Worm (Caenorhabditis elegans) whole organism, L2 larva: Measurements from ENCODE around the gene M153.5.

Experiments
- C34F6.9 ChIP-seq: fragments of 150-350 bp; optimal IDR thresholded peaks from 2 replicates; lab custom pipeline; 2014; ENCODE audit warnings: missing biosample characterization, missing genetic modification characterization
- F13H6.1 ChIP-seq: sonication (generic microtip); optimal IDR thresholded peaks from 2 replicates; lab custom pipeline; 2016; ENCODE audit warnings: missing genetic modification characterization, missing compliant biosample characterization
- R02D3.7 ChIP-seq: fragments of 150-350 bp; optimal IDR thresholded peaks from 2 replicates; lab custom pipeline; 2014; ENCODE audit warnings: missing biosample characterization, missing genetic modification characterization
- Y55F3AM.14 ChIP-seq: fragments of 200-800 bp; sonication (Bioruptor generic); optimal IDR thresholded peaks from 2 replicates; lab custom pipeline; 2018; ENCODE audit warnings: mild to moderate bottlenecking, missing genetic modification characterization, missing compliant biosample characterization
- alr-1 ChIP-seq: fragments of 150-350 bp; optimal IDR thresholded peaks from 2 replicates; lab custom pipeline; 2014; ENCODE audit warnings: missing biosample characterization, missing genetic modification characterization
- aly-2 ChIP-seq: fragments of 150-350 bp; optimal IDR thresholded peaks from 2 replicates; lab custom pipeline; 2014; ENCODE audit warnings: missing biosample characterization, missing genetic modification characterization
- ama-1 ChIP-seq: fragments of 150-350 bp; optimal IDR thresholded peaks from 2 replicates; lab custom pipeline; 2018; ENCODE audit warnings: inconsistent platforms
- blmp-1 ChIP-seq: sonication (generic microtip); optimal IDR thresholded peaks from 2 replicates; lab custom pipeline; 2017; ENCODE audit warnings: missing genetic modification characterization, mild to moderate bottlenecking, missing compliant biosample characterization, antibody characterized with exemption, moderate library complexity; ENCODE audit not compliant: insufficient read depth
- ceh-16 ChIP-seq: fragments of 150-350 bp; optimal IDR thresholded peaks from 2 replicates; lab custom pipeline; 2014; ENCODE audit warnings: missing biosample characterization, missing genetic modification characterization
- ceh-82 ChIP-seq: fragments of 150-350 bp; optimal IDR thresholded peaks from 2 replicates; lab custom pipeline; 2014; ENCODE audit warnings: missing biosample characterization, missing genetic modification characterization
- dmd-4 ChIP-seq: sonication (generic microtip); optimal IDR thresholded peaks from 2 replicates; lab custom pipeline; 2017; ENCODE audit warnings: missing biosample characterization, missing genetic modification characterization
- egl-27 ChIP-seq: sonication (generic microtip); optimal IDR thresholded peaks from 3 replicates; lab custom pipeline; 2017; ENCODE audit warnings: missing biosample characterization, missing genetic modification reagents, missing genetic modification characterization
- gmeb-1 ChIP-seq: fragments of 150-350 bp; optimal IDR thresholded peaks from 2 replicates; lab custom pipeline; 2014; ENCODE audit warnings: missing biosample characterization, missing genetic modification characterization
- lin-11 ChIP-seq: fragments of 150-350 bp; sonication (generic microtip); optimal IDR thresholded peaks from 2 replicates; lab custom pipeline; 2014; ENCODE audit warnings: missing biosample characterization, missing genetic modification characterization, inconsistent platforms, mixed read lengths
- lin-13 ChIP-seq: fragments of 150-350 bp; optimal IDR thresholded peaks from 2 replicates; lab custom pipeline; 2014; ENCODE audit warnings: missing biosample characterization, missing genetic modification reagents, missing genetic modification characterization
- lin-39 ChIP-seq: fragments of 150-350 bp; optimal IDR thresholded peaks from 2 replicates; lab custom pipeline; 2014; ENCODE audit warnings: missing biosample characterization, missing genetic modification reagents, missing genetic modification characterization
- mab-5 ChIP-seq: fragments of 150-350 bp; optimal IDR thresholded peaks from 2 replicates; lab custom pipeline; 2014; ENCODE audit warnings: missing biosample characterization, missing genetic modification characterization
- mbf-1 ChIP-seq: sonication (generic microtip); optimal IDR thresholded peaks from 2 replicates; lab custom pipeline; 2017; ENCODE audit warnings: missing biosample characterization, missing genetic modification characterization
- mdl-1 ChIP-seq, 2 experiments: fragments of 150-350 bp in 1 of 2; sonication (generic microtip) in 1 of 2; optimal IDR thresholded peaks; 2 replicates each; lab custom pipeline; 2017; ENCODE audit warnings: missing biosample characterization in 2 of 2, missing genetic modification characterization in 2 of 2
- nhr-11 ChIP-seq: fragments of 150-350 bp; optimal IDR thresholded peaks from 2 replicates; lab custom pipeline; 2014; ENCODE audit warnings: missing biosample characterization, missing genetic modification characterization
- nhr-12 ChIP-seq: fragments of 150-350 bp; optimal IDR thresholded peaks from 2 replicates; lab custom pipeline; 2014; ENCODE audit warnings: missing biosample characterization, missing genetic modification characterization
- nhr-129 ChIP-seq: fragments of 150-350 bp; optimal IDR thresholded peaks from 2 replicates; lab custom pipeline; 2014; ENCODE audit warnings: missing biosample characterization, missing genetic modification characterization
- nhr-23 ChIP-seq: fragments of 150-350 bp; optimal IDR thresholded peaks from 2 replicates; lab custom pipeline; 2014; ENCODE audit warnings: missing biosample characterization, missing genetic modification reagents, missing genetic modification characterization
- nhr-237 ChIP-seq: fragments of 150-350 bp; optimal IDR thresholded peaks from 2 replicates; lab custom pipeline; 2014; ENCODE audit warnings: missing biosample characterization, missing genetic modification characterization
- nhr-25 ChIP-seq: fragments of 150-350 bp; sonication (generic microtip); optimal IDR thresholded peaks from 3 replicates; lab custom pipeline; 2014; ENCODE audit warnings: missing biosample characterization, missing genetic modification characterization
- nhr-6 ChIP-seq: fragments of 150-350 bp; optimal IDR thresholded peaks from 2 replicates; lab custom pipeline; 2014; ENCODE audit warnings: missing biosample characterization, missing genetic modification characterization
- nhr-77 ChIP-seq: fragments of 150-350 bp; optimal IDR thresholded peaks from 2 replicates; lab custom pipeline; 2014; ENCODE audit warnings: missing biosample characterization, missing genetic modification characterization
- peb-1 ChIP-seq: fragments of 150-350 bp; optimal IDR thresholded peaks from 2 replicates; lab custom pipeline; 2014; ENCODE audit warnings: missing biosample characterization, missing genetic modification characterization
- sem-4 ChIP-seq: fragments of 150-350 bp; optimal IDR thresholded peaks from 2 replicates; lab custom pipeline; 2014; ENCODE audit warnings: missing biosample characterization, missing genetic modification reagents, missing genetic modification characterization
- sma-3 ChIP-seq: sonication (generic microtip); optimal IDR thresholded peaks from 2 replicates; lab custom pipeline; 2016; ENCODE audit warnings: missing genetic modification reagents, missing genetic modification characterization, missing compliant biosample characterization
- sma-9 ChIP-seq, 2 experiments: fragments of 150-350 bp in 1 of 2; sonication (generic microtip) in 1 of 2; optimal IDR thresholded peaks; 2 replicates each; lab custom pipeline; 2014 to 2016; ENCODE audit warnings: missing genetic modification characterization in 2 of 2, mild to moderate bottlenecking in 1 of 2, missing biosample characterization in 1 of 2, missing compliant biosample characterization in 1 of 2, missing genetic modification reagents in 1 of 2, moderate library complexity in 1 of 2
- snpc-4 ChIP-seq: fragments of 150-350 bp; optimal IDR thresholded peaks from 2 replicates; lab custom pipeline; 2014; ENCODE audit warnings: missing biosample characterization, missing genetic modification characterization
- unc-39 ChIP-seq: fragments of 150-350 bp; optimal IDR thresholded peaks from 2 replicates; lab custom pipeline; 2014; ENCODE audit warnings: missing biosample characterization, missing genetic modification characterization
- unc-55 ChIP-seq: fragments of 150-350 bp; sonication (generic microtip); optimal IDR thresholded peaks from 3 replicates; lab custom pipeline; 2014; ENCODE audit warnings: missing biosample characterization, missing genetic modification reagents, missing genetic modification characterization
- unc-62 ChIP-seq: fragments of 150-350 bp; optimal IDR thresholded peaks from 2 replicates; lab custom pipeline; 2014; ENCODE audit warnings: missing biosample characterization, missing genetic modification reagents, missing genetic modification characterization
- zag-1 ChIP-seq: fragments of 150-350 bp; optimal IDR thresholded peaks from 2 replicates; lab custom pipeline; 2014; ENCODE audit warnings: missing biosample characterization, missing genetic modification characterization
- ztf-1 ChIP-seq: fragments of 200-800 bp; sonication (Bioruptor generic); conservative IDR thresholded peaks from 2 replicates; pipeline ENCODE4 v1.3.6; 2022; ENCODE audit warnings: missing genetic modification characterization, missing compliant biosample characterization
- ztf-4 ChIP-seq: fragments of 150-350 bp; optimal IDR thresholded peaks from 2 replicates; lab custom pipeline; 2014; ENCODE audit warnings: missing biosample characterization, missing genetic modification characterization

M153.5 gene

DNA sequence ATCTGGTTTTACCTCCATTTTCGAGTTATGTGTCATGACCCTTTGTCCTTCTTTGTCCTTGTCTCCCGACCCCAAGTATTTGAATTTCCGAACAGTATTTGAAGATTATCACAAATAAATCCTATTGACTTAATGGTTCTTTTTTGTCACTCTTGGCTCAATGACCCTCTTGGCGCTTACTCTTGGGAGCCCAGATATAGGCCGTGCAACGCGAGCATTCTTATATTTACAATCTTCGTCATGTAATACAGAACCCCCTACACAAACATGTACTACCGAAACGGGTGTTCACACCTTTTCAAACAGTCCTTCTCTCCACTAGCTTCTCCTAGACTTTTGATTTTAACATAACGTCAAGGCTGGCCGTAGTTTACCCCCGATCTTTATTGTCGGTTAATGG lies at the start of gene M153.5:
M153.5 (plus strand) TSS at position 301 of the 400 bp plus-strand sequence.
- TF ChIP-seq unc-39 (tag; lab: Kevin White, UChicago) (no peak), lin-11 (no peak), ztf-4 (no peak), sma-9 (GFP tag; optimal IDR thresholded peaks at IDR 0.05; lab: Kevin White, UChicago) (no peak), sma-9 (tag; optimal IDR thresholded peaks at IDR 0.05; lab: Kevin White, UChicago) (no peak), aly-2 (tag; lab: Kevin White, UChicago) (no peak), F13H6.1 (tag; lab: Kevin White, UChicago) (no peak), snpc-4 (no peak), gmeb-1 (no peak), alr-1 (tag; lab: Kevin White, UChicago) (no peak), nhr-6 (tag; lab: Kevin White, UChicago) (no peak), egl-27 (tag; lab: Kevin White, UChicago) (no peak), unc-62 (no peak), peb-1 (tag; lab: Kevin White, UChicago) (no peak), mbf-1 (no peak)
- TF ChIP-seq, all 48 proteins: peak for 0

DNA sequence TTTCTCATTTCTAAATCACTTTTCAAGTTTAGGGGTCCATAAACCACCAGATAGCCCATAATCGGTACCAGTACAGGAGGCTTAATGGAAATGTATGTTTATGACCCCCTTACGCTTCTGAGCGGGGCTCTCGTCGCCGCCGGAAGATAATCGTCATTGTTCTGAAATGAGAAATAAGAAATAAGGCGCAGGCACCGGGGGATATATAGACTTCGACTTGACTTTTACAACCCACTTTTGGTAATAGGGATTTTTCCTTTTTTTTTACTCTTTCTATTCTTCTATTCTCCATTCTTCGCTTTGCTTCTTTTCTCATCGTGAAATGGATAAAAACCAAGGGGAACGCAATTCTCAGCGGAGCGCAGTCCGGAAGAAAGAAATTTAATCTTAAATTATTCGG lies 48.6 kb upstream of the M153.5 start:
- TF ChIP-seq mab-5 (tag; lab: Kevin White, UChicago), result no peak
- no peak for TF ChIP-seq aly-2 (tag; lab: Kevin White, UChicago)
- no peak for TF ChIP-seq nhr-129
- no peak for TF ChIP-seq mdl-1 (tag; optimal IDR thresholded peaks at IDR 0.05; lab: Kevin White, UChicago)
- no peak for TF ChIP-seq nhr-11 (tag; lab: Kevin White, UChicago)
- TF ChIP-seq R02D3.7, result no peak
- TF ChIP-seq nhr-77 (tag; lab: Kevin White, UChicago), result no peak
- no peak for TF ChIP-seq blmp-1
- TF ChIP-seq nhr-25 (tag; lab: Kevin White, UChicago), result no peak
- TF ChIP-seq snpc-4, result no peak
- TF ChIP-seq sem-4, result no peak
- no peak for TF ChIP-seq unc-55 (GFP tag; lab: Kevin White, UChicago)
- TF ChIP-seq zag-1 (tag; lab: Kevin White, UChicago), result no peak
- no peak for TF ChIP-seq nhr-12
- no peak for TF ChIP-seq egl-27 (tag; lab: Kevin White, UChicago)
- no peak for TF ChIP-seq lin-39 (tag; lab: Kevin White, UChicago)
- no peak for TF ChIP-seq lin-11

DNA sequence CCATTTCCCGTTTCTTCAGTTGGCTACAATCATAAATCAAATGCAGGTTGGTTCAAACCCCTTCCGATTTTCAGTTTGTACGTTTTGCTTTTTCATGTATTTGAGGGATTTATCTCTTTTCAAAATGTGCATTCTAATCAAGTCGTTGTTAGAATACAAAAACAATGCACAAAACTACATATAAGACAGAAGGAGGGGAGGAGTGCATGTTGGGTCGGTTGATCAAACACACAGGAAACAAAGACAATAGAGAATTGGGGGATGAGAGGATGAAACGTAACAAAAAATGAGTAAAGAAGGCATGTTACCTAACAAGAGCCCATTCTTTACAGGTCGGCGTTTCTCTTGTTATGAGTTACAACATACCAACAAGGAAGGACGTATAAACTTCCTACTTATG lies 45.8 kb upstream of the M153.5 start:
- TF ChIP-seq sem-4 (no peak), C34F6.9 (tag; lab: Kevin White, UChicago) (no peak), nhr-129 (no peak), ceh-16 (tag; lab: Kevin White, UChicago) (no peak), nhr-23 (tag; lab: Kevin White, UChicago) (no peak), dmd-4 (tag; lab: Kevin White, UChicago) (no peak), gmeb-1 (no peak), lin-13 (GFP tag; lab: Kevin White, UChicago) (no peak), alr-1 (tag; lab: Kevin White, UChicago) (no peak), nhr-6 (tag; lab: Kevin White, UChicago) (no peak), R02D3.7 (no peak), zag-1 (tag; lab: Kevin White, UChicago) (no peak), unc-55 (GFP tag; lab: Kevin White, UChicago) (no peak)

DNA sequence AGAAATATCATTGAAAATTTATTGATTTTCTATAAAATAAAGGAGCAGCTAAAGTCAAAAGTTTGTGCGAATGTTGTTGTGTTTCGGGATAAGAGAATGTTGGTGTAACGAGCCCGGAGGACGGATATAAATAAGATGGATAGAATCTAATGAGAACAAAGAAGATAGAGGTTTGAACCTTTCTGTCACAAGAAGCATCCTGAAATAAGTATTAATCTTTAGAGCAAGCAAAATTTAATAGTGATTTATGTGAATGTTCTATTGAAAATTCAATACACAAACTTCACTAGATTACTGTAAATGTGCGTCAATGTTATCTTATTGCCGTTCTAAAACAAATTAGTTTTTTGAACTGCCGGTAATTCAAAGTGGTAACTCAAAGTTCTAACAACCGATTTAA lies 40.1 kb upstream of the M153.5 start, which contains the start of gene W03G11.3:
W03G11.3 (minus strand) TSS at position 101 of the 400 bp plus-strand sequence.
- TF ChIP-seq nhr-6 (tag; lab: Kevin White, UChicago), result no peak
- TF ChIP-seq Y55F3AM.14 (GFP tag; lab: Kevin White, UChicago), result no peak
- TF ChIP-seq F13H6.1 (tag; lab: Kevin White, UChicago), result no peak

DNA sequence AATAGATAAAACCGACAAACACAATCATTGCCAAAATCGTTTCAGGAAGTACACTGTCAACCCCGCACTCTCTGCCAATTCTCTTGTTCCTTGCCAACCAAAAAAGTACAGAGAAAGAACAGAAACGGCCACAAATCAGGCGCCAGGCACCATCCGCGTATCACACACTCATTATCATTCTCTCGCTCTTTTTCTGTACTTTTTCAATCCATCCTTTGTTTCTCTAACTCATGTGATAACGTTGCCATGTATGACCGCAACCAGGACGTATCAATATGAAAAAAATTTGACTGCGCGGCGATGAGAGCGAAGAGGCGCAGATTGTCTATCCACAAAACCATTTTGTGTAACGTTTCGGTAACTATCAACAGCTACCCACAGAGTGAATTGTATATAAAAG lies 39.2 kb upstream of the M153.5 start, which contains the start of gene col-181:
col-181 (plus strand) TSS at position 301 of the 400 bp plus-strand sequence.
- TF ChIP-seq nhr-237 (tag; lab: Kevin White, UChicago), result no peak
- no peak for TF ChIP-seq nhr-6 (tag; lab: Kevin White, UChicago)
- TF ChIP-seq ztf-1, result no peak
- no peak for TF ChIP-seq aly-2 (tag; lab: Kevin White, UChicago)
- no peak for TF ChIP-seq peb-1 (tag; lab: Kevin White, UChicago)
- no peak for TF ChIP-seq unc-39 (tag; lab: Kevin White, UChicago)
- no peak for TF ChIP-seq ztf-4
- no peak for TF ChIP-seq unc-62
- no peak for TF ChIP-seq nhr-11 (tag; lab: Kevin White, UChicago)
- no peak for TF ChIP-seq nhr-129
- no peak for TF ChIP-seq Y55F3AM.14 (GFP tag; lab: Kevin White, UChicago)
- TF ChIP-seq ama-1 (lab: Kevin White, UChicago), result no peak
- no peak for TF ChIP-seq ceh-82 (tag; lab: Kevin White, UChicago)
- no peak for TF ChIP-seq sma-3 (GFP tag; lab: Kevin White, UChicago)
- TF ChIP-seq alr-1 (tag; lab: Kevin White, UChicago), result no peak
